Fruit fly (Drosophila melanogaster): ENCODE results near the gene Uch.

DNA sequence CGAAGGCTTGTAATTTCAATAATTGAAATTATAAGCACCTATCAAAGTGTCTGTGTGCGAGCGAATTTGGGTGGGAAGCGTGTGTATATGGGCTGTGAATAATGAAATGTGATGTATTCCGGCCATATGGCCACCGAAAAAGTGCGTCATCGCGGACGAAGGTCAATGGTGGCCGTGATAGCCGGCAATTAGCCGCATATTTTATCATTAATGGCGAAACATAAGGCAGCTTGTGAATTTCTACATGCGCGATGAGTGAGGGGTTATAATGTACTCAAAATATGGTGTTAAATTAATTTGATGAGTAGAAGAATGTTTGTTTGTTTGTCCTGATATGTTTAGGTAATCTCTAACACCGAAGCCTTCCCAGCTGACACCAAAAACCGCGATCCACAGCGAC, 22.6 kb downstream of the Uch start:
- TF ChIP-seq CG5204 (GFP tag; optimal IDR thresholded peaks at IDR 0.05): no peak
- TF ChIP-seq cic (GFP tag; optimal IDR thresholded peaks at IDR 0.05): no peak
- no peak for TF ChIP-seq CG11617 (GFP tag; optimal IDR thresholded peaks at IDR 0.05)
- TF ChIP-seq pad (GFP tag; optimal IDR thresholded peaks at IDR 0.05): no peak
- no peak for TF ChIP-seq Hr96 (GFP tag; optimal IDR thresholded peaks at IDR 0.05)
- no peak for TF ChIP-seq toe (GFP tag; optimal IDR thresholded peaks at IDR 0.05)
